Worm (Caenorhabditis elegans): ENCODE data around the gene lon-1.

Gene lon-1

DNA sequence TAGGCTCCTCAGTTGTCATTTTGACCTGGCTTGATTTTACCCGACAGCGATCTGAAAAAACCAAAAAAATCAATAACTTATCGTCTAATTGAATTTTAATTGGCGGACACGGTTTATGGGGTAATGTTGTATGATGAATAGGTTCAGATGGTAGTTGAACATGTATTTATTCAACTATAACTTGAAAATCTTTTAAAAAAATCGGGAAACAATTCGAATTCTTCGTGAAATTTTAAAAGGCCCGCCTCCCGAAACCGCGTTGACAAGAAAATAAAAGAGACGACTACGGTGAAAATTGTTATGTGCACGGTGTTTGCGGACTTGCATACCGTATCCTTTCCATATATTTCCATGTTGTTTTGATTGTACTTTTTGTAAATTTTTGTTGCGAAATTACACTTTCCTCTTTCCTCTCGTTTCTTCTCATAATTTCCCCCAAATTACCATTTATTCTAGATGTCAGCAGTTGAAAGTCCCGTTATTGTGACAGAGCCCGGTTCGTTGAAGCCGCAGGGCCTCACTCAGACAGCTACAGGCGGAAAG is 31.5 kb upstream of the lon-1 start, which contains the start of the genes T24G10.2 and disl-2 (continued):
- TF ChIP-seq ceh-28 (tag; optimal IDR thresholded peaks at IDR 0.05), result peak; percentile 35
- peak; percentile 28 for TF ChIP-seq nhr-76 (tag; optimal IDR thresholded peaks at IDR 0.05)
- peak; percentile 75 for TF ChIP-seq mes-2 (tag; optimal IDR thresholded peaks at IDR 0.05; ENCODE audit: poor library complexity, severe bottlenecking)
- TF ChIP-seq ama-1 (optimal IDR thresholded peaks at IDR 0.05), result peak; percentile 46
- peak; percentile 19 for TF ChIP-seq nhr-28 (tag; optimal IDR thresholded peaks at IDR 0.05)
- no peak for TF ChIP-seq mdl-1 (tag; optimal IDR thresholded peaks at IDR 0.05)
- peak; percentile 65 for TF ChIP-seq dpl-1 (GFP tag; optimal IDR thresholded peaks at IDR 0.05)
- no peak for TF ChIP-seq dmd-9 (GFP tag; IDR thresholded peaks at IDR 0.05)
- no peak for TF ChIP-seq spr-1 (tag; optimal IDR thresholded peaks at IDR 0.05)
- TF ChIP-seq daf-16 (GFP tag; optimal IDR thresholded peaks at IDR 0.05), result no peak
- TF ChIP-seq daf-16 (tag; optimal IDR thresholded peaks at IDR 0.05), result peak; percentile 48
- TF ChIP-seq egl-27 (tag; optimal IDR thresholded peaks at IDR 0.05), result no peak
- no peak for TF ChIP-seq ztf-11 (tag; optimal IDR thresholded peaks at IDR 0.05)
- TF ChIP-seq spr-3 (GFP tag; optimal IDR thresholded peaks at IDR 0.05), result no peak
- TF ChIP-seq R02D3.7 (tag; optimal IDR thresholded peaks at IDR 0.05), result no peak

DNA sequence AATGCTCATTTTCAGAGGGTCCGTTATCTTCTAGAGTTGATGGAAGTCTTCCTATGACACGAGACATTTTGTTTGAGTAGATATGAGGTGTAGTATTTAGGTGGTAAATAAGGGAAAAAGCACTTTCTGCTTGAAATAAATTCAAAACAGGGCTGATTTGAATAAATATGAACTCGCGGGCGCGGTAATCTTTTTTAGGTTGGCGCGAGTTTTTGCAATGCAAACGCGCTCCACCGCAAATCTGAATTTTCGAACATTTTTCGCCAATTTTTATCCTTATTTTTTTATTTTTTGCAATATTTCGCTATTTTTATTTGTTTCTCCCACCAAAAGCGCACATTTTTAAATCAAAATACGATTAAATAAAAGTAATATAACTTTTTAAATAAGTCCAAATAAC is 26.1 kb upstream of the lon-1 start, which contains the start of gene skpt-1:
Gene skpt-1, minus strand, starts transcription at position 219 of the 400 bp plus-strand sequence.
- TF ChIP-seq ZK337.2 (GFP tag; IDR thresholded peaks at IDR 0.05) (no peak), lsy-2 (tag; optimal IDR thresholded peaks at IDR 0.05) (peak in 1 of 2 experiments; percentile 74), F49E8.2 (tag; optimal IDR thresholded peaks at IDR 0.05; ENCODE audit: borderline replicate concordance) (peak; percentile 48), hlh-30 (tag; optimal IDR thresholded peaks at IDR 0.05; ENCODE audit: insufficient read depth) (peak; percentile 65), duxl-1 (tag; optimal IDR thresholded peaks at IDR 0.05; ENCODE audit: poor library complexity) (no peak), Y75B8A.6 (GFP tag; IDR thresholded peaks at IDR 0.05) (no peak), unc-39 (tag; optimal IDR thresholded peaks at IDR 0.05) (no peak), nhr-76 (tag; optimal IDR thresholded peaks at IDR 0.05) (no peak), daf-12 (tag; optimal IDR thresholded peaks at IDR 0.05) (no peak), lin-38 (GFP tag; IDR thresholded peaks at IDR 0.05) (peak; percentile 98), attf-4 (tag; optimal IDR thresholded peaks at IDR 0.05) (no peak), dmd-6 (GFP tag; IDR thresholded peaks at IDR 0.05) (no peak), hmg-1.1 (GFP tag; IDR thresholded peaks at IDR 0.05) (no peak), dpl-1 (GFP tag; optimal IDR thresholded peaks at IDR 0.05) (peak; percentile 84), mxl-3 (GFP tag; optimal IDR thresholded peaks at IDR 0.05) (no peak), Y105C5A.15 (GFP tag; IDR thresholded peaks at IDR 0.05) (no peak), ceh-28 (tag; optimal IDR thresholded peaks at IDR 0.05) (no peak), aly-2 (tag; optimal IDR thresholded peaks at IDR 0.05) (no peak), daf-16 (GFP tag; optimal IDR thresholded peaks at IDR 0.05) (no peak), daf-16 (tag; optimal IDR thresholded peaks at IDR 0.05) (peak; percentile 15), aha-1 (tag) (peak; percentile 78), daf-19 (GFP tag; conservative IDR thresholded peaks at IDR 0.05) (no peak), gei-8 (GFP tag; optimal IDR thresholded peaks at IDR 0.05) (no peak), lin-1 (GFP tag; IDR thresholded peaks at IDR 0.05) (no peak), unc-130 (GFP tag; optimal IDR thresholded peaks at IDR 0.05) (peak; percentile 73), mes-2 (tag; optimal IDR thresholded peaks at IDR 0.05; ENCODE audit: poor library complexity, severe bottlenecking) (peak; percentile 42), vab-7 (GFP tag; IDR thresholded peaks at IDR 0.05) (no peak), zfp-2 (tag; optimal IDR thresholded peaks at IDR 0.05) (no peak), Y48G9A.11 (GFP tag; IDR thresholded peaks at IDR 0.05) (peak; percentile 72; the same call in 1 of the 2 replicates), nhr-48 (tag; optimal IDR thresholded peaks at IDR 0.05) (no peak), lin-29 (GFP tag; IDR thresholded peaks at IDR 0.05) (no peak), daf-8 (GFP tag; IDR thresholded peaks at IDR 0.05) (no peak)

Data from whole organism, L4 larva.